Worm (Caenorhabditis elegans) whole organism, L2 larva: ENCODE data around the gene CD4.8.

Experiments
- C34F6.9 ChIP-seq: fragments of 150-350 bp; optimal IDR thresholded peaks from 2 replicates; lab custom pipeline; 2014; ENCODE audit warnings: missing biosample characterization, missing genetic modification characterization
- F13H6.1 ChIP-seq: sonication (generic microtip); optimal IDR thresholded peaks from 2 replicates; lab custom pipeline; 2016; ENCODE audit warnings: missing genetic modification characterization, missing compliant biosample characterization
- ZK546.5 ChIP-seq: sonication (generic microtip); optimal IDR thresholded peaks from 2 replicates; lab custom pipeline; 2017; ENCODE audit warnings: missing biosample characterization, missing genetic modification characterization
- aly-2 ChIP-seq: fragments of 150-350 bp; optimal IDR thresholded peaks from 2 replicates; lab custom pipeline; 2014; ENCODE audit warnings: missing biosample characterization, missing genetic modification characterization
- ama-1 ChIP-seq: fragments of 150-350 bp; optimal IDR thresholded peaks from 2 replicates; lab custom pipeline; 2018; ENCODE audit warnings: inconsistent platforms
- blmp-1 ChIP-seq: sonication (generic microtip); optimal IDR thresholded peaks from 2 replicates; lab custom pipeline; 2017; ENCODE audit warnings: missing genetic modification characterization, mild to moderate bottlenecking, missing compliant biosample characterization, antibody characterized with exemption, moderate library complexity; ENCODE audit not compliant: insufficient read depth
- ceh-16 ChIP-seq: fragments of 150-350 bp; optimal IDR thresholded peaks from 2 replicates; lab custom pipeline; 2014; ENCODE audit warnings: missing biosample characterization, missing genetic modification characterization
- ceh-82 ChIP-seq: fragments of 150-350 bp; optimal IDR thresholded peaks from 2 replicates; lab custom pipeline; 2014; ENCODE audit warnings: missing biosample characterization, missing genetic modification characterization
- crh-2 ChIP-seq: sonication (generic microtip); optimal IDR thresholded peaks from 2 replicates; lab custom pipeline; 2017; ENCODE audit warnings: missing biosample characterization, missing genetic modification characterization
- dmd-4 ChIP-seq: sonication (generic microtip); optimal IDR thresholded peaks from 2 replicates; lab custom pipeline; 2017; ENCODE audit warnings: missing biosample characterization, missing genetic modification characterization
- egl-27 ChIP-seq: sonication (generic microtip); optimal IDR thresholded peaks from 3 replicates; lab custom pipeline; 2017; ENCODE audit warnings: missing biosample characterization, missing genetic modification reagents, missing genetic modification characterization
- fos-1 ChIP-seq: fragments of 150-350 bp; optimal IDR thresholded peaks from 2 replicates; lab custom pipeline; 2014; ENCODE audit warnings: missing biosample characterization, missing genetic modification characterization
- lin-13 ChIP-seq: fragments of 150-350 bp; optimal IDR thresholded peaks from 2 replicates; lab custom pipeline; 2014; ENCODE audit warnings: missing biosample characterization, missing genetic modification reagents, missing genetic modification characterization
- lin-39 ChIP-seq: fragments of 150-350 bp; optimal IDR thresholded peaks from 2 replicates; lab custom pipeline; 2014; ENCODE audit warnings: missing biosample characterization, missing genetic modification reagents, missing genetic modification characterization
- lsy-2 ChIP-seq, 2 experiments: fragments of 150-350 bp in 1 of 2; sonication (generic microtip) in 1 of 2; optimal IDR thresholded peaks; 2 replicates each; lab custom pipeline; 2014 to 2017; ENCODE audit warnings: missing biosample characterization in 2 of 2, missing genetic modification characterization in 2 of 2
- mab-5 ChIP-seq: fragments of 150-350 bp; optimal IDR thresholded peaks from 2 replicates; lab custom pipeline; 2014; ENCODE audit warnings: missing biosample characterization, missing genetic modification characterization
- mbf-1 ChIP-seq: sonication (generic microtip); optimal IDR thresholded peaks from 2 replicates; lab custom pipeline; 2017; ENCODE audit warnings: missing biosample characterization, missing genetic modification characterization
- nhr-11 ChIP-seq: fragments of 150-350 bp; optimal IDR thresholded peaks from 2 replicates; lab custom pipeline; 2014; ENCODE audit warnings: missing biosample characterization, missing genetic modification characterization
- nhr-12 ChIP-seq: fragments of 150-350 bp; optimal IDR thresholded peaks from 2 replicates; lab custom pipeline; 2014; ENCODE audit warnings: missing biosample characterization, missing genetic modification characterization
- nhr-129 ChIP-seq: fragments of 150-350 bp; optimal IDR thresholded peaks from 2 replicates; lab custom pipeline; 2014; ENCODE audit warnings: missing biosample characterization, missing genetic modification characterization
- nhr-21 ChIP-seq: fragments of 150-350 bp; optimal IDR thresholded peaks from 2 replicates; lab custom pipeline; 2014; ENCODE audit warnings: missing biosample characterization, missing genetic modification characterization
- nhr-23 ChIP-seq: fragments of 150-350 bp; optimal IDR thresholded peaks from 2 replicates; lab custom pipeline; 2014; ENCODE audit warnings: missing biosample characterization, missing genetic modification reagents, missing genetic modification characterization
- nhr-237 ChIP-seq: fragments of 150-350 bp; optimal IDR thresholded peaks from 2 replicates; lab custom pipeline; 2014; ENCODE audit warnings: missing biosample characterization, missing genetic modification characterization
- nhr-25 ChIP-seq: fragments of 150-350 bp; sonication (generic microtip); optimal IDR thresholded peaks from 3 replicates; lab custom pipeline; 2014; ENCODE audit warnings: missing biosample characterization, missing genetic modification characterization
- nhr-77 ChIP-seq: fragments of 150-350 bp; optimal IDR thresholded peaks from 2 replicates; lab custom pipeline; 2014; ENCODE audit warnings: missing biosample characterization, missing genetic modification characterization
- peb-1 ChIP-seq: fragments of 150-350 bp; optimal IDR thresholded peaks from 2 replicates; lab custom pipeline; 2014; ENCODE audit warnings: missing biosample characterization, missing genetic modification characterization
- sem-4 ChIP-seq: fragments of 150-350 bp; optimal IDR thresholded peaks from 2 replicates; lab custom pipeline; 2014; ENCODE audit warnings: missing biosample characterization, missing genetic modification reagents, missing genetic modification characterization
- skn-1 ChIP-seq: sonication (generic microtip); optimal IDR thresholded peaks from 2 replicates; lab custom pipeline; 2017; ENCODE audit warnings: missing biosample characterization, missing genetic modification characterization
- sma-3 ChIP-seq: sonication (generic microtip); optimal IDR thresholded peaks from 2 replicates; lab custom pipeline; 2016; ENCODE audit warnings: missing genetic modification reagents, missing genetic modification characterization, missing compliant biosample characterization
- sma-9 ChIP-seq, 2 experiments: fragments of 150-350 bp in 1 of 2; sonication (generic microtip) in 1 of 2; optimal IDR thresholded peaks; 2 replicates each; lab custom pipeline; 2014 to 2016; ENCODE audit warnings: missing genetic modification characterization in 2 of 2, mild to moderate bottlenecking in 1 of 2, missing biosample characterization in 1 of 2, missing compliant biosample characterization in 1 of 2, missing genetic modification reagents in 1 of 2, moderate library complexity in 1 of 2
- snpc-4 ChIP-seq: fragments of 150-350 bp; optimal IDR thresholded peaks from 2 replicates; lab custom pipeline; 2014; ENCODE audit warnings: missing biosample characterization, missing genetic modification characterization
- unc-55 ChIP-seq: fragments of 150-350 bp; sonication (generic microtip); optimal IDR thresholded peaks from 3 replicates; lab custom pipeline; 2014; ENCODE audit warnings: missing biosample characterization, missing genetic modification reagents, missing genetic modification characterization
- unc-62 ChIP-seq: fragments of 150-350 bp; optimal IDR thresholded peaks from 2 replicates; lab custom pipeline; 2014; ENCODE audit warnings: missing biosample characterization, missing genetic modification reagents, missing genetic modification characterization
- zag-1 ChIP-seq: fragments of 150-350 bp; optimal IDR thresholded peaks from 2 replicates; lab custom pipeline; 2014; ENCODE audit warnings: missing biosample characterization, missing genetic modification characterization
- ztf-11 ChIP-seq: sonication (generic microtip); optimal IDR thresholded peaks from 2 replicates; lab custom pipeline; 2017; ENCODE audit warnings: missing biosample characterization, missing genetic modification characterization

CD4.8 gene

DNA sequence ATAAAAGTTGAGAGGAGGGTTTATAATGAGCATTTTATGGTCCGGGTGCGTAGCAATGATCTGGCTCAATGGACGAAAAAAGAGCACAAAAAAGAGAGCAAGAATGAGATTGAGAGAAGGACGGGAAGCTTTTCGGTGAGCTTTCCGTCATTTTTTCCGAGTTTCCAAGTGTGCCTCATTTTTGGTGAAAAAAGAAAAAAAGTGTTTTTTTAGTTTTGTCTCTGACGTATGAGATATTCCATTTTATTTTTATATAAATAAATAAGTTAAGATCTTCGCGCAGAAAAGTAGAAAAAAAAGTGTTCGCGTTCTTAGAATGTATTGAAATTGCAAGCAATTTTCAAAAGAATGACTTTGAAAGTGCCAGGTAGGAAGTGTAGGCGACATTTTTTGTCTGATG is 18.9 kb upstream of the CD4.8 start, which contains the start of gene memb-2:
Gene memb-2, minus strand, starts transcription at position 101 of the 400 bp plus-strand sequence.
- TF ChIP-seq zag-1 = no peak
- TF ChIP-seq aly-2 (tag; lab: Kevin White, UChicago) = no peak
- no peak for TF ChIP-seq sma-9 (GFP tag; optimal IDR thresholded peaks at IDR 0.05; lab: Kevin White, UChicago)
- TF ChIP-seq sma-9 (tag; optimal IDR thresholded peaks at IDR 0.05; lab: Kevin White, UChicago) = no peak
- TF ChIP-seq nhr-11 (tag; lab: Kevin White, UChicago) = no peak
- TF ChIP-seq dmd-4 (tag; lab: Kevin White, UChicago) = no peak
- no peak for TF ChIP-seq nhr-77
- no peak for TF ChIP-seq nhr-12 (tag; lab: Kevin White, UChicago)
- TF ChIP-seq sma-3 (GFP tag; lab: Kevin White, UChicago) = no peak
- no peak for TF ChIP-seq ama-1
- TF ChIP-seq, all 48 proteins: peak for 0

- no peak for TF ChIP-seq lin-13 (GFP tag; lab: Kevin White, UChicago)
- TF ChIP-seq unc-62 (GFP tag; lab: Kevin White, UChicago) = no peak
- TF ChIP-seq nhr-25 (tag; lab: Kevin White, UChicago) = no peak
- peak; percentile 48 for TF ChIP-seq unc-55
- TF ChIP-seq C34F6.9 (tag; lab: Kevin White, UChicago) = no peak
- TF ChIP-seq lsy-2 (tag; optimal IDR thresholded peaks at IDR 0.05; lab: Kevin White, UChicago) = peak in 1 of 2 experiments; percentile 73
Observed at ce11 chrV:5619372-5619771, 18.2 kb upstream of the CD4.8 start.

DNA sequence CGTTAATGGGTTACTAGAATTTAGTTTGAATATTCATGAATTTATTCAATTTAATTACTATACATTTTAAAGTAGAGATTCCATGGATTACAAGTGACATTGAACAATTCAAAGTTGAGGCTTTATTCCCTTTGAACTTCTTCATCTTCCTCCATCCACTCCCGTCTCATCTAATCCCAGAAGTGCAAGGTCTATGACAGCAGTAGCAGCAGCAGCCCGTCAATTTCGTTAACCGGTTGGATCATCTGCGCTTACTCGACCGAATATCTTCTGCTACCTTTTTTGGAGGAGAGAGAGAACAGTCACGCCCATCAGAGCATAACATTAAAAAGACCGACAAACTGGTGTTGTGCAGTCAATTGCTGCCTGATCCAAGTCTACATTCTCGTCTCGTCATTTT is 16.1 kb upstream of the CD4.8 start, which contains the start of gene M03E7.2:
Gene M03E7.2, plus strand, starts transcription at position 301 of the 400 bp plus-strand sequence.
- no peak for TF ChIP-seq nhr-21 (tag; lab: Kevin White, UChicago)
- TF ChIP-seq aly-2 (tag; lab: Kevin White, UChicago) = no peak
- no peak for TF ChIP-seq ztf-11 (tag; lab: Kevin White, UChicago)
- TF ChIP-seq mab-5 (tag; lab: Kevin White, UChicago) = no peak
- no peak for TF ChIP-seq zag-1
- no peak for TF ChIP-seq snpc-4 (tag; lab: Kevin White, UChicago)
- no peak for TF ChIP-seq nhr-23 (tag; lab: Kevin White, UChicago)
- no peak for TF ChIP-seq mbf-1 (tag; lab: Kevin White, UChicago)

ce11 chrV:5614724-5615123 is 13.6 kb upstream of the CD4.8 start, which contains the start of gene M03E7.3:
M03E7.3 (plus strand) TSS chrV:5615024.
- TF ChIP-seq ceh-82 (tag; lab: Kevin White, UChicago) (no peak), F13H6.1 (tag; lab: Kevin White, UChicago) (no peak), crh-2 (tag; lab: Kevin White, UChicago) (no peak), lin-13 (GFP tag; lab: Kevin White, UChicago) (no peak), nhr-77 (no peak), nhr-23 (tag; lab: Kevin White, UChicago) (no peak), nhr-12 (tag; lab: Kevin White, UChicago) (no peak), mbf-1 (tag; lab: Kevin White, UChicago) (no peak), sem-4 (tag; lab: Kevin White, UChicago) (no peak), nhr-11 (tag; lab: Kevin White, UChicago) (no peak), egl-27 (no peak), nhr-237 (tag; lab: Kevin White, UChicago) (no peak), ceh-16 (tag; lab: Kevin White, UChicago) (no peak), mab-5 (tag; lab: Kevin White, UChicago) (no peak), lin-39 (tag; lab: Kevin White, UChicago) (no peak)

DNA sequence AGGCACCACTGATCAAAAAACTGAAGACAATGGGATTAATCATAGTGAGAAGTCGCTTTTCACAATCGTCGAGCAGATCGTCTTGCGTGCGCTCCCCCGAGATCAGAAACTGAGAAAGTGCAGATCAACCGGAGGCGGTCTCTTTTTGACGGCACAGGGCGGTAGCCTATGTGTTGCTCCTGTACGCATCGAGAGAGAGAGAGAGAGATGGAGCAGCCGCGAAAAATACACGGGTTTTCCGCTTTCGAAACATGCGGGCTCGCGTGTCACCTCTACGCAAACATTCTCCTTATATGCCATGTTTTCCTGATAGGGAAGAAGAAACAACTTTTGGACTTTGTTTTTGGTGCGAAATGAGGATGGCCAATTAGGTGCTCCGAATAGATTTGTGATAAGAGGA is 11.9 kb upstream of the CD4.8 start, which contains the start of gene lrpc-1:
Gene lrpc-1, minus strand, starts transcription at position 101 of the 400 bp plus-strand sequence.
- TF ChIP-seq peb-1 (no peak), blmp-1 (tag; lab: Kevin White, UChicago) (no peak)
- TF ChIP-seq, all 48 proteins: peak for 0

- TF ChIP-seq unc-62 (GFP tag; lab: Kevin White, UChicago) (no peak), ceh-82 (tag; lab: Kevin White, UChicago) (no peak), F13H6.1 (tag; lab: Kevin White, UChicago) (no peak), aly-2 (tag; lab: Kevin White, UChicago) (no peak), nhr-77 (no peak), nhr-129 (no peak), peb-1 (no peak), unc-55 (no peak), ZK546.5 (tag; lab: Kevin White, UChicago) (no peak), fos-1 (tag; lab: Kevin White, UChicago) (no peak), ceh-16 (tag; lab: Kevin White, UChicago) (no peak), skn-1 (tag; lab: Kevin White, UChicago) (no peak), ztf-11 (tag; lab: Kevin White, UChicago) (no peak)
- TF ChIP-seq, all 48 proteins: peak for 0
Observed at ce11 chrV:5610186-5610585, 9.0 kb upstream of the CD4.8 start.
